Fruit fly (Drosophila melanogaster): ENCODE results near the gene spd-2.

The spd-2 gene

DNA sequence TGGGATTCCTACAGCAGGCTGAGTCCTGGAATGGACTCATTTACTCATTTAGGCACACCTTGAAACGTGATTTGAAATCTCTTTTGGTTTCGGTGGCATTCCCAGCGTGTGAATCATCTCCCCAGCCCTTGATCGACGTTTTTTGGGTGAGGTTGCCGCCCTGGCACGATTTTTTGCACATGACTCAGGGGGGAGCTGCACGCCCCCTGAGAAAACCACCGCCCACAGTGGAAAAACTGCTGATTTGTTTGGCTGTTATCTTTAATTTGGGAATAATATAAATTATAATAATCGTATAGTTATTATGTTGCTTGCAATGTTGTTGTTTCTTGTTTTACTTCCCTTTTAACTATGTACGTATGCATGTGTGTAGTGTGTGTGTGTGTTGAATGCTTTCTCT lies 18.2 kb upstream of the spd-2 start (continued):
- peak; percentile 21 for TF ChIP-seq Sox102F (GFP tag; optimal IDR thresholded peaks at IDR 0.05)
- TF ChIP-seq CG8319 (GFP tag; optimal IDR thresholded peaks at IDR 0.05) = no peak
- TF ChIP-seq CG3032 (tag; optimal IDR thresholded peaks at IDR 0.05) = no peak
- TF ChIP-seq fd59A (GFP tag; optimal IDR thresholded peaks at IDR 0.05) = no peak
- TF ChIP-seq CG6276 (GFP tag; optimal IDR thresholded peaks at IDR 0.05) = no peak
- TF ChIP-seq CG11762 (GFP tag; optimal IDR thresholded peaks at IDR 0.05; ENCODE audit: insufficient read depth) = no peak

DNA sequence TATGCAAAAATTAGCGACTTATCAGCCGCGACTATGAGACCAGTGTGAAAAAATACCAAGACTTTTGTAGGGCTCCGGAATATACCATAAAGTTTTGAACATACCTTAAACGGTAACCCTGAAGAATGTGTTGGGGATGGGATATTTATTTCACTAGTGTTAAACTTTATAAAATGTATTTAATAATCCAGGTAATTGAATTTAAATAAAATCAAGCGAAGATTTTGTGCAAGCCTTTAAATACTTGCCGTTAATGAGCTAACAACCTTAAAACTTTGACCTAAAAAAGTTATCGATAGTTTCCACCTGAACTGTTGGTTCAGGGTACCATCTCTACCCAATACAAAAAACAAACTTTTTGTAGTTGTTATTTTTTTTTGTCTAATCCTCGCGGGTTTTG lies 17.3 kb upstream of the spd-2 start, which contains the start of gene CG4101:
CG4101 (plus strand) TSS at position 335 of the 400 bp plus-strand sequence.
- peak; percentile 85 for TF ChIP-seq Sox14 (GFP tag; optimal IDR thresholded peaks at IDR 0.05)
- TF ChIP-seq CG15336 (GFP tag; IDR thresholded peaks at IDR 0.05) = peak; percentile 65
- peak; percentile 31 for TF ChIP-seq Lpt (GFP tag; optimal IDR thresholded peaks at IDR 0.05)
- peak; percentile 64 for TF ChIP-seq Eip93F (GFP tag; optimal IDR thresholded peaks at IDR 0.05)
- no peak for TF ChIP-seq CG6854 (GFP tag; optimal IDR thresholded peaks at IDR 0.05)
- peak; percentile 62 for TF ChIP-seq net (GFP tag; optimal IDR thresholded peaks at IDR 0.05)
- peak; percentile 47 for TF ChIP-seq CG1621 (tag; optimal IDR thresholded peaks at IDR 0.05)
- TF ChIP-seq fd59A (GFP tag; optimal IDR thresholded peaks at IDR 0.05) = peak; percentile 42
- TF ChIP-seq Eip78C (GFP tag) = peak; percentile 88
- TF ChIP-seq OdsH (GFP tag; optimal IDR thresholded peaks at IDR 0.05) = peak; percentile 84
- TF ChIP-seq CG10669 (GFP tag; optimal IDR thresholded peaks at IDR 0.05) = peak; percentile 69
- TF ChIP-seq CG6276 (GFP tag; optimal IDR thresholded peaks at IDR 0.05) = no peak
- peak; percentile 76 for TF ChIP-seq Eip75B (GFP tag; optimal IDR thresholded peaks at IDR 0.05)
- TF ChIP-seq Blimp-1 (GFP tag; optimal IDR thresholded peaks at IDR 0.05) = peak; percentile 33
- TF ChIP-seq Sox15 (GFP tag; optimal IDR thresholded peaks at IDR 0.05) = peak; percentile 59
- TF ChIP-seq salr (GFP tag; optimal IDR thresholded peaks at IDR 0.05) = peak; percentile 19 to 63
- peak; percentile 71 for TF ChIP-seq CG6792 (GFP tag; optimal IDR thresholded peaks at IDR 0.05)
- TF ChIP-seq Met (GFP tag; optimal IDR thresholded peaks at IDR 0.05) = peak; percentile 79
- TF ChIP-seq Hr4 (GFP tag; optimal IDR thresholded peaks at IDR 0.05) = peak; percentile 81
- peak; percentile 16 for TF ChIP-seq CG9139 (GFP tag; optimal IDR thresholded peaks at IDR 0.05)
- peak; percentile 53 for TF ChIP-seq CG7368 (GFP tag; optimal IDR thresholded peaks at IDR 0.05)
- no peak for TF ChIP-seq CG4318 (GFP tag; optimal IDR thresholded peaks at IDR 0.05)
- peak; percentile 85 for TF ChIP-seq lz (GFP tag; optimal IDR thresholded peaks at IDR 0.05)
- TF ChIP-seq spab (GFP tag; optimal IDR thresholded peaks at IDR 0.05) = peak; percentile 46
- TF ChIP-seq fd85E (GFP tag; optimal IDR thresholded peaks at IDR 0.05) = peak; percentile 10
- peak; percentile 42 for TF ChIP-seq fkh (GFP tag; optimal IDR thresholded peaks at IDR 0.05)
- peak; percentile 56 for TF ChIP-seq dsx (GFP tag; optimal IDR thresholded peaks at IDR 0.05; ENCODE audit: poor library complexity, severe bottlenecking)
- peak; percentile 78 for TF ChIP-seq Ets21C (GFP tag; optimal IDR thresholded peaks at IDR 0.05)
- TF ChIP-seq cyc (GFP tag; optimal IDR thresholded peaks at IDR 0.05) = peak; percentile 81
- peak; percentile 54 to 74 for TF ChIP-seq ss (GFP tag; optimal IDR thresholded peaks at IDR 0.05)
- TF ChIP-seq Hr38 (GFP tag; optimal IDR thresholded peaks at IDR 0.05) = no peak
- TF ChIP-seq CG8319 (GFP tag; optimal IDR thresholded peaks at IDR 0.05) = peak; percentile 53
- peak; percentile 79 for TF ChIP-seq CG3919 (GFP tag; optimal IDR thresholded peaks at IDR 0.05)
- peak; percentile 84 for TF ChIP-seq eg (GFP tag; IDR thresholded peaks at IDR 0.05)
- peak; percentile 90 for TF ChIP-seq esn (GFP tag; optimal IDR thresholded peaks at IDR 0.05)
- peak; percentile 93 for TF ChIP-seq svp (GFP tag)
- TF ChIP-seq Hr39 (GFP tag; optimal IDR thresholded peaks at IDR 0.05) = peak; percentile 87
- TF ChIP-seq dac (GFP tag; optimal IDR thresholded peaks at IDR 0.05) = peak; percentile 55
- TF ChIP-seq CG8632 (GFP tag; optimal IDR thresholded peaks at IDR 0.05) = peak; percentile 67
- TF ChIP-seq CG11294 (GFP tag; IDR thresholded peaks at IDR 0.05) = peak; percentile 61; the same call in 1 of the 2 replicates
- TF ChIP-seq acj6 (GFP tag; optimal IDR thresholded peaks at IDR 0.05) = peak; percentile 80
- peak; percentile 85 for TF ChIP-seq CG10631 (GFP tag; optimal IDR thresholded peaks at IDR 0.05)
- peak; percentile 71 for TF ChIP-seq Ets96B (tag; optimal IDR thresholded peaks at IDR 0.05)
- peak; percentile 85 for TF ChIP-seq Smox (GFP tag; optimal IDR thresholded peaks at IDR 0.05)
- TF ChIP-seq Sox102F (GFP tag; optimal IDR thresholded peaks at IDR 0.05) = peak; percentile 81
- TF ChIP-seq CG3032 (tag; optimal IDR thresholded peaks at IDR 0.05) = peak; percentile 80
- TF ChIP-seq CG6808 (GFP tag; optimal IDR thresholded peaks at IDR 0.05) = peak; percentile 56
- TF ChIP-seq CG34406 (GFP tag; optimal IDR thresholded peaks at IDR 0.05) = peak; percentile 80
